Fruit fly (Drosophila melanogaster): Measurements from ENCODE around the gene CG14391.
A peak's percentile ranks its signal among the peaks of the same experiment; 100 is the strongest.

The CG14391 gene

dm6 chr3R:12678850-12679249, 15.8 kb downstream of the CG14391 start, which contains the start of gene mbo (continued):
- TF ChIP-seq Side (GFP tag; optimal IDR thresholded peaks at IDR 0.05) (no peak), E2f2 (GFP tag; IDR thresholded peaks at IDR 0.05) (peak; percentile 35; the same call in 1 of the 2 replicates), CG6791 (GFP tag; IDR thresholded peaks at IDR 0.05; ENCODE audit: partially characterized antibody) (no peak), CG9797 (GFP tag; optimal IDR thresholded peaks at IDR 0.05) (peak; percentile 55), Dp (GFP tag; optimal IDR thresholded peaks at IDR 0.05) (peak; percentile 36), lbe (GFP tag; optimal IDR thresholded peaks at IDR 0.05) (no peak), chif (GFP tag; optimal IDR thresholded peaks at IDR 0.05) (no peak), H2.0 (GFP tag; IDR thresholded peaks at IDR 0.05) (no peak), trem (tag; optimal IDR thresholded peaks at IDR 0.05) (peak; percentile 34), HmgD (GFP tag; optimal IDR thresholded peaks at IDR 0.05) (no peak), CG15601 (tag; optimal IDR thresholded peaks at IDR 0.05) (peak; percentile 74), Hr39 (optimal IDR thresholded peaks at IDR 0.05) (no peak), MBD-R2 (GFP tag; IDR thresholded peaks at IDR 0.05) (peak; percentile 81), CG4820 (GFP tag; optimal IDR thresholded peaks at IDR 0.05) (no peak), CG10959 (GFP tag; IDR thresholded peaks at IDR 0.05) (no peak), CG9215 (GFP tag; IDR thresholded peaks at IDR 0.05) (no peak), CG9437 (GFP tag; optimal IDR thresholded peaks at IDR 0.05) (no peak), gfzf (GFP tag; optimal IDR thresholded peaks at IDR 0.05) (peak; percentile 76), CG7556 (GFP tag; optimal IDR thresholded peaks at IDR 0.05) (no peak), CG6854 (GFP tag; optimal IDR thresholded peaks at IDR 0.05) (no peak), Camta (GFP tag; optimal IDR thresholded peaks at IDR 0.05) (no peak), CG17359 (tag; optimal IDR thresholded peaks at IDR 0.05) (no peak), ab (GFP tag; optimal IDR thresholded peaks at IDR 0.05) (no peak), MESR4 (GFP tag; optimal IDR thresholded peaks at IDR 0.05) (peak; percentile 38)

- TF ChIP-seq ERR (GFP tag; optimal IDR thresholded peaks at IDR 0.05): no peak
- TF ChIP-seq z (GFP tag; IDR thresholded peaks at IDR 0.05): no peak
- TF ChIP-seq bsh (GFP tag; optimal IDR thresholded peaks at IDR 0.05): no peak
- TF ChIP-seq CG2202 (tag; optimal IDR thresholded peaks at IDR 0.05): no peak
- no peak for TF ChIP-seq tgo (GFP tag; IDR thresholded peaks at IDR 0.05)
- no peak for TF ChIP-seq salm (tag; optimal IDR thresholded peaks at IDR 0.05)
- TF ChIP-seq CG7987 (GFP tag; optimal IDR thresholded peaks at IDR 0.05): no peak
- no peak for TF ChIP-seq CG30403 (GFP tag; optimal IDR thresholded peaks at IDR 0.05)
- TF ChIP-seq CG10267 (tag; optimal IDR thresholded peaks at IDR 0.05): no peak
- no peak for TF ChIP-seq dysf (GFP tag; IDR thresholded peaks at IDR 0.05)
- TF ChIP-seq bcd (GFP tag; optimal IDR thresholded peaks at IDR 0.05): no peak
- TF ChIP-seq toy (GFP tag; IDR thresholded peaks at IDR 0.05): no peak
- TF ChIP-seq MBD-R2 (GFP tag; IDR thresholded peaks at IDR 0.05): no peak
Observed at dm6 chr3R:12676160-12676559, 18.5 kb downstream of the CG14391 start, which contains the start of gene CG43630. TSS of gene CG43630 (minus strand) at chr3R:12676260.

- TF ChIP-seq CG14667 (GFP tag; IDR thresholded peaks at IDR 0.05) (no peak), Trl (optimal IDR thresholded peaks at IDR 0.05) (no peak), Trl (GFP tag; optimal IDR thresholded peaks at IDR 0.05) (no peak), CG12391 (tag; optimal IDR thresholded peaks at IDR 0.05) (no peak), CG4360 (GFP tag; IDR thresholded peaks at IDR 0.05) (no peak), Hmr (GFP tag; optimal IDR thresholded peaks at IDR 0.05) (peak; percentile 21), seq (GFP tag; IDR thresholded peaks at IDR 0.05) (0 out of 2 replicates have a peak, but pooled peaks have one; percentile 20), eyg (GFP tag; optimal IDR thresholded peaks at IDR 0.05) (no peak), CG10366 (GFP tag; IDR thresholded peaks at IDR 0.05) (no peak), CG10267 (tag; optimal IDR thresholded peaks at IDR 0.05) (no peak), CG30403 (GFP tag; optimal IDR thresholded peaks at IDR 0.05) (peak; percentile 11), Doc3 (GFP tag; IDR thresholded peaks at IDR 0.05; ENCODE audit: partially characterized antibody) (no peak), insv (GFP tag; optimal IDR thresholded peaks at IDR 0.05) (no peak), CG6689 (GFP tag; IDR thresholded peaks at IDR 0.05) (0 out of 2 replicates have a peak, but pooled peaks have one; percentile 14), CG1602 (GFP tag; optimal IDR thresholded peaks at IDR 0.05) (no peak), btn (GFP tag; optimal IDR thresholded peaks at IDR 0.05) (no peak), GATAe (GFP tag; conservative IDR thresholded peaks at IDR 0.05) (no peak)
Observed at dm6 chr3R:12674041-12674623, 20.5 kb downstream of the CG14391 start, which contains the start of gene Gnmt. TSS of gene Gnmt (plus strand) at chr3R:12674608.
